Worm (Caenorhabditis elegans): Measurements from ENCODE around the gene unc-68.
A peak's percentile ranks its signal among the peaks of the same experiment; 100 is the strongest.

The unc-68 gene

ce11 chrV:6930284-6930683, 1.4 kb upstream of the unc-68 start:
- TF ChIP-seq egl-44 (GFP tag; IDR thresholded peaks at IDR 0.05) (no peak), nfya-1 (tag; optimal IDR thresholded peaks at IDR 0.05; ENCODE audit: borderline replicate concordance, insufficient read depth) (no peak), zfh-2 (GFP tag; conservative IDR thresholded peaks at IDR 0.05) (peak; percentile 59)

ce11 chrV:6926633-6927032, 2.2 kb downstream of the unc-68 start:
- TF ChIP-seq snpc-4 (GFP tag; optimal IDR thresholded peaks at IDR 0.05) = no peak
- no peak for TF ChIP-seq snpc-4 (tag; optimal IDR thresholded peaks at IDR 0.05)
- TF ChIP-seq mes-4 (tag; optimal IDR thresholded peaks at IDR 0.05) = no peak
- TF ChIP-seq mcd-1 (GFP tag; IDR thresholded peaks at IDR 0.05) = no peak
- no peak for TF ChIP-seq ccch-3 (GFP tag; optimal IDR thresholded peaks at IDR 0.05)
- TF ChIP-seq B0019.2 (GFP tag; conservative IDR thresholded peaks at IDR 0.05) = no peak
- TF ChIP-seq B0336.3 (GFP tag; IDR thresholded peaks at IDR 0.05) = no peak
- no peak for TF ChIP-seq attf-3 (GFP tag; conservative IDR thresholded peaks at IDR 0.05)
- TF ChIP-seq hlh-26 (GFP tag; conservative IDR thresholded peaks at IDR 0.05) = no peak

- no peak for TF ChIP-seq C17E4.6 (GFP tag; IDR thresholded peaks at IDR 0.05)
- TF ChIP-seq ceh-58 (GFP tag; IDR thresholded peaks at IDR 0.05) = no peak
- TF ChIP-seq fkh-3 (tag; optimal IDR thresholded peaks at IDR 0.05) = no peak
- no peak for TF ChIP-seq tbp1 (GFP tag; optimal IDR thresholded peaks at IDR 0.05)
- no peak for TF ChIP-seq lsl-1 (GFP tag; optimal IDR thresholded peaks at IDR 0.05)
- no peak for TF ChIP-seq F49E8.2 (tag; optimal IDR thresholded peaks at IDR 0.05; ENCODE audit: insufficient read depth)
- TF ChIP-seq attf-6 (GFP tag; IDR thresholded peaks at IDR 0.05) = no peak
- TF ChIP-seq madf-3 (GFP tag; IDR thresholded peaks at IDR 0.05) = no peak
Measured at ce11 chrV:6919251-6919650, 9.6 kb downstream of the unc-68 start.

- no peak for TF ChIP-seq ets-4 (GFP tag; optimal IDR thresholded peaks at IDR 0.05)
- TF ChIP-seq tbx-9 (tag; optimal IDR thresholded peaks at IDR 0.05; ENCODE audit: borderline replicate concordance) = no peak
- peak; percentile 84 for TF ChIP-seq tbp1 (GFP tag; optimal IDR thresholded peaks at IDR 0.05)
- TF ChIP-seq madf-6 (GFP tag; IDR thresholded peaks at IDR 0.05) = 0 out of 2 replicates have a peak, but pooled peaks have one; percentile 21
- TF ChIP-seq lin-26 (GFP tag; IDR thresholded peaks at IDR 0.05) = peak; percentile 70; the same call in 1 of the 2 replicates
- TF ChIP-seq nfya-1 (tag; optimal IDR thresholded peaks at IDR 0.05; ENCODE audit: borderline replicate concordance, insufficient read depth) = no peak
- peak; percentile 44 for TF ChIP-seq rpc-1 (optimal IDR thresholded peaks at IDR 0.05)
- peak; percentile 70 for TF ChIP-seq rpc-1 (tag; optimal IDR thresholded peaks at IDR 0.05)
- peak; percentile 0 for TF ChIP-seq attf-5 (GFP tag; optimal IDR thresholded peaks at IDR 0.05)
- 0 out of 2 replicates have a peak, but pooled peaks have one; percentile 24 for TF ChIP-seq egl-44 (GFP tag; IDR thresholded peaks at IDR 0.05)
- TF ChIP-seq dox-1 (GFP tag; IDR thresholded peaks at IDR 0.05) = peak; percentile 52; the same call in 1 of the 2 replicates
- peak; percentile 66 for TF ChIP-seq B0261.1 (tag; optimal IDR thresholded peaks at IDR 0.05)
- 0 out of 2 replicates have a peak, but pooled peaks have one; percentile 52 for TF ChIP-seq cebp-2 (GFP tag; IDR thresholded peaks at IDR 0.05)
Measured at ce11 chrV:6917280-6917679, 11.6 kb downstream of the unc-68 start.

ce11 chrV:6906435-6906834, 22.4 kb downstream of the unc-68 start:
- TF ChIP-seq attf-3 (GFP tag; conservative IDR thresholded peaks at IDR 0.05) (no peak), hsf-1 (GFP tag; IDR thresholded peaks at IDR 0.05) (no peak), ccch-3 (GFP tag; optimal IDR thresholded peaks at IDR 0.05) (no peak), sea-2 (GFP tag; IDR thresholded peaks at IDR 0.05) (no peak), unc-130 (GFP tag; optimal IDR thresholded peaks at IDR 0.05) (no peak), athp-1 (tag; optimal IDR thresholded peaks at IDR 0.05) (no peak), T07F8.4 (tag; optimal IDR thresholded peaks at IDR 0.05) (no peak), Y53F4B.3 (GFP tag; IDR thresholded peaks at IDR 0.05) (no peak), madf-8 (GFP tag; conservative IDR thresholded peaks at IDR 0.05) (no peak), F57A8.1 (GFP tag; optimal IDR thresholded peaks at IDR 0.05) (no peak), snpc-1.3 (tag; optimal IDR thresholded peaks at IDR 0.05; ENCODE audit: insufficient read depth) (no peak), die-1 (tag; optimal IDR thresholded peaks at IDR 0.05) (no peak), atf-7 (tag; optimal IDR thresholded peaks at IDR 0.05) (no peak), snpc-3.4 (tag; optimal IDR thresholded peaks at IDR 0.05) (no peak), lir-1 (GFP tag; conservative IDR thresholded peaks at IDR 0.05) (no peak)
